Worm (Caenorhabditis elegans): Measurements from ENCODE around the gene D1005.6.

ce11 chrX:1476005-1476404 lies 11.4 kb upstream of the D1005.6 start:
- TF ChIP-seq nfyb-1 (GFP tag; IDR thresholded peaks at IDR 0.05) (no peak), efl-1 (GFP tag; optimal IDR thresholded peaks at IDR 0.05) (peak; percentile 51), sptf-2 (GFP tag; optimal IDR thresholded peaks at IDR 0.05) (no peak), nhr-120 (GFP tag; IDR thresholded peaks at IDR 0.05) (no peak), snpc-4 (GFP tag; optimal IDR thresholded peaks at IDR 0.05) (no peak), snpc-4 (tag; optimal IDR thresholded peaks at IDR 0.05) (no peak), lin-35 (GFP tag; optimal IDR thresholded peaks at IDR 0.05) (no peak), sea-2 (GFP tag; IDR thresholded peaks at IDR 0.05) (no peak), ama-1 (optimal IDR thresholded peaks at IDR 0.05) (no peak), ama-1 (GFP tag; optimal IDR thresholded peaks at IDR 0.05) (no peak)
